Worm (Caenorhabditis elegans) whole organism, midembryonic: ENCODE results near the gene his-3.

ENCODE experiments used
- T22C8.4 ChIP-seq: fragments of 200-800 bp; sonication (Bioruptor generic); IDR thresholded peaks from 2 replicates; pipeline ENCODE4 v1.3.6; 2022; ENCODE audit warnings: missing genetic modification characterization, missing compliant biosample characterization
- cog-1 ChIP-seq: sonication (generic microtip); optimal IDR thresholded peaks from 2 replicates; lab custom pipeline; 2016; ENCODE audit warnings: missing genetic modification characterization, missing compliant biosample characterization
- flt-1 ChIP-seq: fragments of 200-800 bp; sonication (Bioruptor generic); IDR thresholded peaks from 2 replicates; pipeline ENCODE4 v1.3.6; 2022; ENCODE audit warnings: missing genetic modification characterization, missing compliant biosample characterization
- klf-2 ChIP-seq: fragments of 200-800 bp; sonication (Bioruptor generic); conservative IDR thresholded peaks from 2 replicates; pipeline ENCODE4 v1.3.6; 2022; ENCODE audit warnings: missing genetic modification reagents, missing genetic modification characterization, missing compliant biosample characterization
- ref-1 ChIP-seq: fragments of 200-800 bp; sonication (Bioruptor generic); conservative IDR thresholded peaks from 2 replicates; pipeline ENCODE4 v1.3.6; 2022; ENCODE audit warnings: missing genetic modification reagents, missing genetic modification characterization, missing compliant biosample characterization
- ztf-29 ChIP-seq: fragments of 200-800 bp; sonication (Bioruptor generic); IDR thresholded peaks from 2 replicates; pipeline ENCODE4 v1.3.6; 2022; ENCODE audit warnings: missing genetic modification reagents, missing genetic modification characterization, missing compliant biosample characterization

- TF ChIP-seq T22C8.4 (GFP tag; lab: Robert Waterston, UW) (no peak), klf-2 (GFP tag; lab: Robert Waterston, UW) (no peak), ztf-29 (GFP tag; lab: Robert Waterston, UW) (no peak), ref-1 (GFP tag; lab: Robert Waterston, UW) (no peak), flt-1 (no peak), cog-1 (tag; lab: Kevin White, UChicago) (no peak)
Measured at ce11 chrV:16020042-16020441, 20.6 kb upstream of the his-3 start, which contains the start of gene srx-44.
